Worm (Caenorhabditis elegans): Measurements from ENCODE around the gene clec-189.

The clec-189 gene

ce11 chrIV:15140832-15141231, 20.2 kb downstream of the clec-189 start, which contains the start of gene srg-51:
srg-51 (minus strand) TSS chrIV:15140932.
- TF ChIP-seq ceh-13 (GFP tag; optimal IDR thresholded peaks at IDR 0.05): no peak
- TF ChIP-seq hmbx-1 (tag; optimal IDR thresholded peaks at IDR 0.05): no peak
- no peak for TF ChIP-seq hnd-1 (tag; optimal IDR thresholded peaks at IDR 0.05)
- no peak for TF ChIP-seq tra-4 (tag; optimal IDR thresholded peaks at IDR 0.05)
- no peak for TF ChIP-seq ceh-36 (tag; optimal IDR thresholded peaks at IDR 0.05)
- TF ChIP-seq scrt-1 (GFP tag; IDR thresholded peaks at IDR 0.05): no peak
- TF ChIP-seq aly-1 (tag; optimal IDR thresholded peaks at IDR 0.05): no peak
- TF ChIP-seq ama-1 (optimal IDR thresholded peaks at IDR 0.05): no peak
- no peak for TF ChIP-seq B0310.2 (tag; optimal IDR thresholded peaks at IDR 0.05)

- TF ChIP-seq F13C5.2 (tag; optimal IDR thresholded peaks at IDR 0.05) (no peak), ama-1 (optimal IDR thresholded peaks at IDR 0.05) (no peak), ceh-36 (tag; optimal IDR thresholded peaks at IDR 0.05) (no peak), pes-1 (GFP tag; IDR thresholded peaks at IDR 0.05) (no peak), ceh-13 (GFP tag; optimal IDR thresholded peaks at IDR 0.05) (no peak), tbx-37 (GFP tag; conservative IDR thresholded peaks at IDR 0.05) (no peak), scrt-1 (GFP tag; IDR thresholded peaks at IDR 0.05) (no peak), ets-7 (tag; optimal IDR thresholded peaks at IDR 0.05) (no peak), aly-1 (tag; optimal IDR thresholded peaks at IDR 0.05) (no peak), hmbx-1 (tag; optimal IDR thresholded peaks at IDR 0.05) (no peak)
Measured at ce11 chrIV:15147104-15147503, 26.5 kb downstream of the clec-189 start, which contains the start of gene str-78. str-78 (minus strand) TSS chrIV:15147204.

- no peak for TF ChIP-seq aly-1 (tag; optimal IDR thresholded peaks at IDR 0.05)
- TF ChIP-seq tbx-37 (GFP tag; conservative IDR thresholded peaks at IDR 0.05): no peak
- TF ChIP-seq hnd-1 (tag; optimal IDR thresholded peaks at IDR 0.05): no peak
- no peak for TF ChIP-seq sea-1 (GFP tag; conservative IDR thresholded peaks at IDR 0.05)
- no peak for TF ChIP-seq ceh-36 (tag; optimal IDR thresholded peaks at IDR 0.05)
- no peak for TF ChIP-seq F13C5.2 (tag; optimal IDR thresholded peaks at IDR 0.05)
- TF ChIP-seq B0310.2 (tag; optimal IDR thresholded peaks at IDR 0.05): no peak
- TF ChIP-seq tra-4 (tag; optimal IDR thresholded peaks at IDR 0.05): no peak
- no peak for TF ChIP-seq hmg-4 (GFP tag; optimal IDR thresholded peaks at IDR 0.05)
- TF ChIP-seq ceh-13 (GFP tag; optimal IDR thresholded peaks at IDR 0.05): no peak
- no peak for TF ChIP-seq ama-1 (optimal IDR thresholded peaks at IDR 0.05)
Measured at ce11 chrIV:15165602-15166001, 45.0 kb downstream of the clec-189 start.

ce11 chrIV:15168442-15168841, 47.8 kb downstream of the clec-189 start:
- TF ChIP-seq hnd-1 (tag; optimal IDR thresholded peaks at IDR 0.05) (no peak), aly-1 (tag; optimal IDR thresholded peaks at IDR 0.05) (no peak), tbx-11 (GFP tag; IDR thresholded peaks at IDR 0.05) (no peak), ceh-13 (GFP tag; optimal IDR thresholded peaks at IDR 0.05) (no peak), sea-1 (GFP tag; conservative IDR thresholded peaks at IDR 0.05) (no peak)
